Fruit fly (Drosophila melanogaster) whole organism, embryonic: ENCODE measurements around the gene CG13457.
A peak's percentile ranks its signal among the peaks of the same experiment; 100 is the strongest.

Source experiments
- Awh ChIP-seq: fragments of 200-800 bp; sonication (Bioruptor generic); IDR thresholded peaks from 2 replicates; pipeline ENCODE4, ENCODE4 v1.3.6; 2022; ENCODE audit warnings: missing biosample characterization, missing genetic modification characterization
- CG10431 ChIP-seq: fragments of 200-800 bp; sonication (Bioruptor generic); optimal IDR thresholded peaks from 3 replicates; lab custom pipeline; 2018; ENCODE audit warnings: missing biosample characterization, mild to moderate bottlenecking, missing genetic modification characterization
- CG11504 ChIP-seq: fragments of 200-800 bp; sonication (Bioruptor generic); optimal IDR thresholded peaks from 3 replicates; lab custom pipeline; 2019; ENCODE audit warnings: missing biosample characterization, mild to moderate bottlenecking, missing genetic modification characterization, moderate library complexity
- CG11696 ChIP-seq: fragments of 200-800 bp; sonication (Bioruptor generic); IDR thresholded peaks from 2 replicates; pipeline ENCODE4 v1.3.6; 2022; ENCODE audit warnings: missing biosample characterization, missing genetic modification characterization
- CG13296 ChIP-seq: fragments of 200-800 bp; sonication (Bioruptor generic); optimal IDR thresholded peaks from 3 replicates; lab custom pipeline; 2018; ENCODE audit warnings: missing biosample characterization, mild to moderate bottlenecking, missing genetic modification characterization
- CG13894 ChIP-seq: fragments of 200-800 bp; sonication (Bioruptor generic); optimal IDR thresholded peaks from 3 replicates; lab custom pipeline; 2018; ENCODE audit warnings: missing biosample characterization, mild to moderate bottlenecking, missing genetic modification characterization, moderate library complexity
- CG16863 ChIP-seq: fragments of 200-800 bp; sonication (Bioruptor generic); optimal IDR thresholded peaks from 3 replicates; lab custom pipeline; 2016; ENCODE audit warnings: missing biosample characterization, missing genetic modification characterization
- CG17802 ChIP-seq: fragments of 200-800 bp; sonication (Bioruptor generic); optimal IDR thresholded peaks from 2 replicates; lab custom pipeline; 2018; ENCODE audit warnings: missing biosample characterization, mild to moderate bottlenecking, missing genetic modification characterization, moderate library complexity
- CG18599 ChIP-seq: fragments of 200-800 bp; sonication (Bioruptor generic); optimal IDR thresholded peaks from 3 replicates; lab custom pipeline; 2017; ENCODE audit warnings: missing biosample characterization, missing genetic modification characterization, mild to moderate bottlenecking, moderate library complexity, missing genetic modification reagents
- CG18764 ChIP-seq: fragments of 200-800 bp; sonication (Bioruptor generic); optimal IDR thresholded peaks from 3 replicates; lab custom pipeline; 2016; ENCODE audit warnings: missing biosample characterization, missing genetic modification characterization
- CG6854 ChIP-seq: fragments of 200-800 bp; sonication (Bioruptor generic); optimal IDR thresholded peaks from 3 replicates; lab custom pipeline; 2017; ENCODE audit warnings: missing biosample characterization, mild to moderate bottlenecking, missing genetic modification characterization
- CG7839 ChIP-seq: fragments of 200-800 bp; sonication (Bioruptor generic); optimal IDR thresholded peaks from 3 replicates; lab custom pipeline; 2018; ENCODE audit warnings: missing biosample characterization, mild to moderate bottlenecking, missing genetic modification characterization, moderate library complexity
- CG8290 ChIP-seq, 3 experiments: fragments of 200-800 bp; sonication (Bioruptor generic); optimal IDR thresholded peaks; 2 replicates each; lab custom pipeline; 2016 to 2019; ENCODE audit warnings: missing biosample characterization in 3 of 3, missing genetic modification characterization in 3 of 3, mild to moderate bottlenecking in 2 of 3, moderate library complexity in 1 of 3
- CG8765 ChIP-seq: fragments of 200-800 bp; sonication (Bioruptor generic); IDR thresholded peaks from 2 replicates; pipeline ENCODE4 v1.3.6; 2022; ENCODE audit warnings: missing biosample characterization, missing genetic modification characterization
- CG8924 ChIP-seq: fragments of 200-800 bp; optimal IDR thresholded peaks from 3 replicates; lab custom pipeline; 2019; ENCODE audit warnings: missing biosample characterization, mild to moderate bottlenecking, missing genetic modification characterization, moderate library complexity
- CG9817 ChIP-seq: fragments of 200-800 bp; sonication (Bioruptor generic); optimal IDR thresholded peaks from 2 replicates; lab custom pipeline; 2018; ENCODE audit warnings: missing biosample characterization, mild to moderate bottlenecking, missing genetic modification characterization, moderate library complexity
- D19A ChIP-seq: fragments of 200-800 bp; optimal IDR thresholded peaks from 3 replicates; lab custom pipeline; 2019; ENCODE audit warnings: missing biosample characterization, mild to moderate bottlenecking, missing genetic modification characterization, moderate library complexity
- Dll ChIP-seq: fragments of 200-800 bp; sonication (Bioruptor generic); IDR thresholded peaks from 4 replicates; pipeline ENCODE4 v1.3.6; 2022; ENCODE audit warnings: missing biosample characterization, missing genetic modification characterization; ENCODE audit not compliant: partially characterized antibody
- Gsc ChIP-seq: fragments of 200-800 bp; sonication (Bioruptor generic); IDR thresholded peaks from 2 replicates; pipeline ENCODE4 v1.3.6; 2022; ENCODE audit warnings: missing biosample characterization, missing genetic modification characterization
- H2.0 ChIP-seq: fragments of 200-800 bp; sonication (Bioruptor generic); IDR thresholded peaks from 2 replicates; pipeline ENCODE4 v1.3.6; 2022; ENCODE audit warnings: missing biosample characterization, missing genetic modification characterization
- HmgZ ChIP-seq: fragments of 200-800 bp; sonication (Bioruptor generic); optimal IDR thresholded peaks from 2 replicates; lab custom pipeline; 2018; ENCODE audit warnings: missing biosample characterization, mild to moderate bottlenecking, missing genetic modification characterization
- Rfx ChIP-seq: fragments of 200-800 bp; sonication (Bioruptor generic); IDR thresholded peaks from 2 replicates; pipeline ENCODE4 v1.3.6; 2022; ENCODE audit warnings: missing biosample characterization, missing genetic modification characterization
- Sry-δ ChIP-seq: fragments of 200-800 bp; sonication (Bioruptor generic); optimal IDR thresholded peaks from 2 replicates; lab custom pipeline; 2016; ENCODE audit warnings: missing biosample characterization, missing genetic modification characterization
- Ssrp ChIP-seq: fragments of 200-800 bp; sonication (Bioruptor generic); optimal IDR thresholded peaks from 2 replicates; lab custom pipeline; 2018; ENCODE audit warnings: missing biosample characterization, mild to moderate bottlenecking, missing genetic modification characterization, moderate library complexity
- Stat92E ChIP-seq, 3 experiments: fragments of >200 bp in 2 of 3; fragments of 200-800 bp in 1 of 3; sonication (Bioruptor generic) in 1 of 3; optimal IDR thresholded peaks; 2 replicates each; lab custom pipeline; 2017 to 2019; ENCODE audit warnings: missing biosample characterization in 3 of 3, missing genetic modification characterization in 3 of 3, mild to moderate bottlenecking in 1 of 3, moderate library complexity in 1 of 3
- br ChIP-seq: fragments of >200 bp; optimal IDR thresholded peaks from 2 replicates; lab custom pipeline; 2017
- chinmo ChIP-seq: fragments of 200-800 bp; sonication (Bioruptor generic); IDR thresholded peaks from 4 replicates; pipeline ENCODE4 v1.3.6; 2022; ENCODE audit warnings: missing biosample characterization, missing genetic modification characterization; ENCODE audit not compliant: partially characterized antibody
- ci ChIP-seq: fragments of 200-800 bp; sonication (Bioruptor generic); IDR thresholded peaks from 3 replicates; pipeline ENCODE4 v1.3.6; 2022; ENCODE audit warnings: missing biosample characterization, missing genetic modification characterization
- da ChIP-seq: fragments of 200-800 bp; sonication (Bioruptor generic); optimal IDR thresholded peaks from 2 replicates; lab custom pipeline; 2016; ENCODE audit warnings: missing biosample characterization, missing genetic modification characterization
- danr ChIP-seq: fragments of 200-800 bp; sonication (Bioruptor generic); IDR thresholded peaks from 2 replicates; pipeline ENCODE4 v1.3.6; 2022; ENCODE audit warnings: missing biosample characterization, missing genetic modification characterization
- gcm ChIP-seq: fragments of 200-800 bp; sonication (Bioruptor generic); optimal IDR thresholded peaks from 2 replicates; lab custom pipeline; 2019; ENCODE audit warnings: missing biosample characterization, mild to moderate bottlenecking, missing genetic modification characterization, moderate library complexity
- hb ChIP-seq: fragments of 200-800 bp; sonication (Bioruptor generic); IDR thresholded peaks from 3 replicates; pipeline ENCODE4 v1.3.6; 2022; ENCODE audit warnings: missing biosample characterization, missing genetic modification characterization; ENCODE audit not compliant: partially characterized antibody
- lilli ChIP-seq: fragments of 200-800 bp; sonication (Bioruptor generic); optimal IDR thresholded peaks from 3 replicates; lab custom pipeline; 2016; ENCODE audit warnings: missing biosample characterization, missing genetic modification characterization
- luna ChIP-seq: fragments of 200-800 bp; sonication (Bioruptor generic); optimal IDR thresholded peaks from 2 replicates; lab custom pipeline; 2016; ENCODE audit warnings: missing biosample characterization, missing genetic modification characterization
- nerfin-1 ChIP-seq: fragments of 200-800 bp; sonication (Bioruptor generic); optimal IDR thresholded peaks from 3 replicates; lab custom pipeline; 2019; ENCODE audit warnings: missing biosample characterization, mild to moderate bottlenecking, missing genetic modification characterization, moderate library complexity
- nmo ChIP-seq: fragments of 200-800 bp; sonication (Bioruptor generic); optimal IDR thresholded peaks from 2 replicates; lab custom pipeline; 2018; ENCODE audit warnings: missing biosample characterization, mild to moderate bottlenecking, missing genetic modification characterization, moderate library complexity
- nom ChIP-seq: fragments of 200-800 bp; sonication (Bioruptor generic); optimal IDR thresholded peaks from 2 replicates; lab custom pipeline; 2017; ENCODE audit warnings: missing biosample characterization, missing genetic modification characterization, mild to moderate bottlenecking, moderate library complexity, missing genetic modification reagents
- pan ChIP-seq, 4 experiments: fragments of >200 bp in 3 of 4; fragments of 200-800 bp in 1 of 4; sonication (Bioruptor generic) in 1 of 4; optimal IDR thresholded peaks in 3 of 4; IDR thresholded peaks in 1 of 4; 2 replicates each; pipeline versions ENCODE4 v1.3.6 to Lab custom; 2017 to 2022; ENCODE audit warnings: missing biosample characterization in 2 of 4, missing genetic modification characterization in 2 of 4, mixed read lengths in 1 of 4
- phol ChIP-seq: fragments of 200-800 bp; sonication (Bioruptor generic); optimal IDR thresholded peaks from 3 replicates; lab custom pipeline; 2018; ENCODE audit warnings: missing biosample characterization, mild to moderate bottlenecking, missing genetic modification characterization, moderate library complexity
- rib ChIP-seq: fragments of 200-800 bp; sonication (Bioruptor generic); IDR thresholded peaks from 2 replicates; pipeline ENCODE4 v1.3.6; 2022; ENCODE audit warnings: missing biosample characterization, missing genetic modification characterization
- sens ChIP-seq: fragments of 200-800 bp; sonication (Bioruptor generic); peaks from one replicate; lab custom pipeline; 2016; ENCODE audit warnings: missing biosample characterization, missing genetic modification characterization
- sob ChIP-seq: fragments of 200-800 bp; sonication (Bioruptor generic); IDR thresholded peaks from 2 replicates; pipeline ENCODE4 v1.3.6; 2022; ENCODE audit warnings: missing biosample characterization, missing genetic modification characterization
- sqz ChIP-seq: fragments of 200-800 bp; sonication (Bioruptor generic); optimal IDR thresholded peaks from 3 replicates; lab custom pipeline; 2018; ENCODE audit warnings: missing biosample characterization, mild to moderate bottlenecking, missing genetic modification characterization
- toy ChIP-seq: fragments of 200-800 bp; sonication (Bioruptor generic); IDR thresholded peaks from 2 replicates; pipeline ENCODE4 v1.3.6; 2022; ENCODE audit warnings: missing biosample characterization, missing genetic modification characterization
- vvl ChIP-seq: fragments of 200-800 bp; sonication (Bioruptor generic); IDR thresholded peaks from 2 replicates; pipeline ENCODE4 v1.3.6; 2022; ENCODE audit warnings: missing biosample characterization, missing genetic modification characterization
- wdn ChIP-seq: fragments of 200-800 bp; sonication (Bioruptor generic); IDR thresholded peaks from 2 replicates; pipeline ENCODE4 v1.3.6; 2022; ENCODE audit warnings: missing biosample characterization, missing genetic modification characterization

CG13457 gene

DNA sequence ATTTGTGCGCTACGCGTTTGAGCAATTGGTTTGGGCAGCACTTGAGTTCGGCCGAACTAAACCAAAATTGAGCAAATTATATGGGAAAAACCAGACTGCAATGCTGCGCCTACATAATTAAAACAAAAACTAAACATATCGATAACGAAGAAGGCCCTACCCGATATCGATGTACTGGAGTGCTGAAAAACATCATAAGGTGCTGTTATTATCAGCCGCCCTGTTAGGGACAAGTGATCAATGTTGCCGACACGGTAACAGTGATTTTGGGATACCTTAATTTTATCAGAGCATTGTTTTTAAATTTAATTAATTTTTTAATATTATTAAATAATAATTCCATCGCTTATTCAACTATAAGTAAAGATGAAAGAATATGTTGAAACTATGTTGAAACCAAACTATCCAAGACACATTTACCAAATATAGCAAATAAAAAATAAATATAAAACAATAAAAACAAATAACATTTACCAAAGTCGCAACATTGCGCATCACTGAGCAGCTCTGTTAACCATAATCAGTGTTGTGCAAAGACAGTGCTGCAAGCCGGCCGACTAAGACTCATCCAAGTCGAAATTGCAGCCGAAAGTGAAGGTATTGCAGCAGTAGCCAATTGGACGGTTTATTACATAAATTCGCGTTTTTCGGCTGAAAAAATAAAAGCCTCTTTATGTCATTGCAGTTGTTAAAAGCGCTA, 36.4 kb downstream of the CG13457 start, which contains the start of the genes sstn, Plp and GlyRS (continued):
- TF ChIP-seq nmo (GFP tag; lab: Kevin White, UChicago) (peak; percentile 58), gcm (peak; percentile 22), Rfx (GFP tag; lab: Robert Waterston, UW) (0 out of 2 replicates have a peak, but pooled peaks have one; percentile 24), CG13894 (tag; lab: Kevin White, UChicago) (peak; percentile 40), CG11504 (tag; lab: Kevin White, UChicago) (peak; percentile 75), ci (peak; percentile 55; the same call in 1 of the 3 replicates), wdn (no peak), rib (GFP tag; lab: Robert Waterston, UW) (no peak), CG16863 (GFP tag; lab: Kevin White, UChicago) (no peak), CG7839 (peak; percentile 57), CG10431 (peak; percentile 7)

dm6 chr3L:15093929-15094588, 37.1 kb downstream of the CG13457 start:
- TF ChIP-seq Dll: peak; percentile 61; the same call in 2 of the 4 replicates
- peak; percentile 23 for TF ChIP-seq D19A (tag; lab: Kevin White, UChicago)
- TF ChIP-seq CG6854 (GFP tag; lab: Kevin White, UChicago): peak; percentile 15
- no peak for TF ChIP-seq Sry-δ (GFP tag; lab: Kevin White, UChicago)
- TF ChIP-seq H2.0 (GFP tag; lab: Robert Waterston, UW): no peak
- TF ChIP-seq Stat92E (GFP tag; optimal IDR thresholded peaks at IDR 0.05; lab: Kevin White, UChicago): no peak
- 0 out of 2 replicates have a peak, but pooled peaks have one; percentile 28 for TF ChIP-seq vvl (GFP tag; lab: Robert Waterston, UW)
- no peak for TF ChIP-seq CG8765
- TF ChIP-seq nerfin-1: peak; percentile 18
- no peak for TF ChIP-seq Gsc
- TF ChIP-seq br (lab: Kevin White, UChicago): no peak
- 0 out of 4 replicates have a peak, but pooled peaks have one; percentile 52 for TF ChIP-seq chinmo
- peak; percentile 5 for TF ChIP-seq phol (tag; lab: Kevin White, UChicago)
- no peak for TF ChIP-seq Awh (GFP tag; lab: Robert Waterston, UW)
- no peak for TF ChIP-seq luna (GFP tag; lab: Kevin White, UChicago)
- no peak for TF ChIP-seq pan (optimal IDR thresholded peaks at IDR 0.05; lab: Kevin White, UChicago)
- peak in 1 of 2 experiments; percentile 16 for TF ChIP-seq pan (GFP tag; optimal IDR thresholded peaks at IDR 0.05 in 1 of 2, IDR thresholded peaks at IDR 0.05 in 1 of 2)
- TF ChIP-seq CG8924 (tag; lab: Kevin White, UChicago): peak; percentile 26
- no peak for TF ChIP-seq CG18764 (GFP tag; lab: Kevin White, UChicago)
- peak; percentile 85 for TF ChIP-seq sens (GFP tag; lab: Kevin White, UChicago)
- TF ChIP-seq CG9817 (tag; lab: Kevin White, UChicago): no peak
- TF ChIP-seq hb (GFP tag; lab: Robert Waterston, UW): no peak
- no peak for TF ChIP-seq nom (GFP tag; lab: Kevin White, UChicago)
- TF ChIP-seq CG17802 (tag; lab: Kevin White, UChicago): no peak
- peak; percentile 8 for TF ChIP-seq Ssrp (tag; lab: Kevin White, UChicago)
- peak; percentile 23 for TF ChIP-seq CG11504 (tag; lab: Kevin White, UChicago)
- TF ChIP-seq da (GFP tag; lab: Kevin White, UChicago): no peak
- TF ChIP-seq danr (GFP tag; lab: Robert Waterston, UW): no peak
- peak; percentile 56 for TF ChIP-seq sqz
- TF ChIP-seq CG18599 (GFP tag; lab: Kevin White, UChicago): no peak
- peak; percentile 21 for TF ChIP-seq lilli (GFP tag; lab: Kevin White, UChicago)
- no peak for TF ChIP-seq CG8290 (GFP tag; optimal IDR thresholded peaks at IDR 0.05; lab: Kevin White, UChicago)
- no peak for TF ChIP-seq CG8290 (tag; optimal IDR thresholded peaks at IDR 0.05; lab: Kevin White, UChicago)
- TF ChIP-seq CG11696 (GFP tag; lab: Robert Waterston, UW): peak; percentile 81
- peak; percentile 6 for TF ChIP-seq HmgZ
- TF ChIP-seq CG13296: peak; percentile 10
- no peak for TF ChIP-seq toy (GFP tag; lab: Robert Waterston, UW)
- TF ChIP-seq sob: no peak
